Worm (Caenorhabditis elegans): ENCODE results near the gene ZK757.1.

- TF ChIP-seq him-1 (tag; optimal IDR thresholded peaks at IDR 0.05) (no peak), W03F9.2 (tag; optimal IDR thresholded peaks at IDR 0.05) (no peak), dao-5 (tag; optimal IDR thresholded peaks at IDR 0.05) (no peak)
Observed at ce11 chrIII:9850877-9851276, 20.1 kb downstream of the ZK757.1 start.
